Worm (Caenorhabditis elegans) whole organism, young adult: ENCODE measurements around the gene F01F1.2.

Experiments used
- B0019.2 ChIP-seq: fragments of 200-800 bp; sonication (Bioruptor generic); conservative IDR thresholded peaks from 2 replicates; pipeline ENCODE4 v1.3.6; 2022; ENCODE audit warnings: missing genetic modification reagents, missing genetic modification characterization, missing compliant biosample characterization
- C06A6.2 ChIP-seq: fragments of 200-800 bp; sonication (Bioruptor generic); conservative IDR thresholded peaks from 2 replicates; pipeline ENCODE4 v1.3.6; 2022; ENCODE audit warnings: missing genetic modification characterization, missing compliant biosample characterization
- F23B12.7 ChIP-seq: sonication (generic microtip); optimal IDR thresholded peaks from 2 replicates; lab custom pipeline; 2017; ENCODE audit warnings: missing genetic modification characterization, mild to moderate bottlenecking, missing compliant biosample characterization, antibody characterized with exemption, moderate library complexity; ENCODE audit not compliant: insufficient read depth
- F39B2.1 ChIP-seq: fragments of 200-800 bp; sonication (Bioruptor generic); IDR thresholded peaks from 2 replicates; pipeline ENCODE4 v1.3.6; 2022; ENCODE audit warnings: missing genetic modification reagents, missing genetic modification characterization, missing compliant biosample characterization
- F55B11.4 ChIP-seq: sonication (generic microtip); optimal IDR thresholded peaks from 2 replicates; lab custom pipeline; 2016; ENCODE audit warnings: missing compliant biosample characterization, missing genetic modification characterization, borderline replicate concordance; ENCODE audit not compliant: insufficient read depth
- T26A5.8 ChIP-seq: sonication (generic microtip); optimal IDR thresholded peaks from 2 replicates; lab custom pipeline; 2016; ENCODE audit warnings: missing genetic modification characterization, missing compliant biosample characterization
- Y53F4B.3 ChIP-seq: fragments of 200-800 bp; sonication (Bioruptor generic); IDR thresholded peaks from 2 replicates; pipeline ENCODE4 v1.3.6; 2022; ENCODE audit warnings: missing genetic modification reagents, missing genetic modification characterization, missing compliant biosample characterization
- ZK185.1 ChIP-seq: sonication (generic microtip); optimal IDR thresholded peaks from 2 replicates; lab custom pipeline; 2016; ENCODE audit warnings: mild to moderate bottlenecking, missing genetic modification characterization, missing compliant biosample characterization; ENCODE audit not compliant: poor library complexity, severe bottlenecking
- akir-1 ChIP-seq: fragments of 200-800 bp; sonication (Bioruptor generic); optimal IDR thresholded peaks from 2 replicates; lab custom pipeline; 2018; ENCODE audit warnings: mild to moderate bottlenecking, missing genetic modification characterization, moderate library complexity, missing compliant biosample characterization
- cebp-1 ChIP-seq, 2 experiments: fragments of 200-800 bp in 1 of 2; sonication (Bioruptor generic) in 1 of 2; sonication (generic microtip) in 1 of 2; IDR thresholded peaks in 1 of 2; optimal IDR thresholded peaks in 1 of 2; 2 replicates each; pipeline versions ENCODE4 v1.3.6 to Lab custom; 2017 to 2022; ENCODE audit warnings: missing compliant biosample characterization in 2 of 2, missing genetic modification characterization in 2 of 2, mild to moderate bottlenecking in 1 of 2, missing genetic modification reagents in 1 of 2, moderate library complexity in 1 of 2
- cebp-2 ChIP-seq: fragments of 200-800 bp; sonication (Bioruptor generic); IDR thresholded peaks from 2 replicates; pipeline ENCODE4 v1.3.6; 2022; ENCODE audit warnings: missing genetic modification characterization, missing compliant biosample characterization
- ceh-27 ChIP-seq: fragments of 200-800 bp; sonication (Bioruptor generic); optimal IDR thresholded peaks from 2 replicates; lab custom pipeline; 2018; ENCODE audit warnings: mild to moderate bottlenecking, missing genetic modification characterization, moderate library complexity, missing compliant biosample characterization
- dox-1 ChIP-seq: fragments of 200-800 bp; sonication (Bioruptor generic); IDR thresholded peaks from 2 replicates; pipeline ENCODE4 v1.3.6; 2022; ENCODE audit warnings: missing genetic modification reagents, missing genetic modification characterization, missing compliant biosample characterization
- efl-1 ChIP-seq: fragments of 150-350 bp; optimal IDR thresholded peaks from 2 replicates; lab custom pipeline; 2014; ENCODE audit warnings: missing biosample characterization, missing genetic modification reagents, missing genetic modification characterization
- egl-44 ChIP-seq: fragments of 200-800 bp; sonication (Bioruptor generic); IDR thresholded peaks from 2 replicates; pipeline ENCODE4 v1.3.6; 2022; ENCODE audit warnings: missing genetic modification reagents, missing genetic modification characterization, missing compliant biosample characterization
- ets-4 ChIP-seq: fragments of 200-800 bp; sonication (Bioruptor generic); optimal IDR thresholded peaks from 2 replicates; lab custom pipeline; 2018; ENCODE audit warnings: mild to moderate bottlenecking, missing genetic modification characterization, missing compliant biosample characterization
- hlh-12 ChIP-seq: sonication (generic microtip); optimal IDR thresholded peaks from 2 replicates; lab custom pipeline; 2016; ENCODE audit warnings: missing genetic modification characterization, missing compliant biosample characterization
- hlh-26 ChIP-seq: fragments of 200-800 bp; sonication (Bioruptor generic); conservative IDR thresholded peaks from 2 replicates; pipeline ENCODE4 v1.3.6; 2022; ENCODE audit warnings: missing genetic modification reagents, missing genetic modification characterization, missing compliant biosample characterization
- hmg-1.2 ChIP-seq: fragments of 200-800 bp; sonication (Bioruptor generic); IDR thresholded peaks from 2 replicates; pipeline ENCODE4 v1.3.6; 2022; ENCODE audit warnings: missing genetic modification reagents, missing genetic modification characterization, missing compliant biosample characterization
- hmg-20 ChIP-seq: fragments of 200-800 bp; sonication (Bioruptor generic); IDR thresholded peaks from 2 replicates; pipeline ENCODE4 v1.3.6; 2022; ENCODE audit warnings: missing genetic modification reagents, missing genetic modification characterization, missing compliant biosample characterization
- hrde-1 ChIP-seq: sonication (generic microtip); optimal IDR thresholded peaks from 2 replicates; lab custom pipeline; 2016; ENCODE audit warnings: missing genetic modification characterization, mild to moderate bottlenecking, missing compliant biosample characterization, moderate library complexity, missing genotype, missing genetic modification reagents, borderline replicate concordance
- lin-54 ChIP-seq: fragments of 200-800 bp; sonication (Bioruptor generic); optimal IDR thresholded peaks from 2 replicates; lab custom pipeline; 2018; ENCODE audit warnings: mild to moderate bottlenecking, missing genetic modification characterization, missing compliant biosample characterization
- lsl-1 ChIP-seq: fragments of 200-800 bp; sonication (Bioruptor generic); optimal IDR thresholded peaks from 2 replicates; lab custom pipeline; 2018; ENCODE audit warnings: mild to moderate bottlenecking, missing genetic modification characterization, moderate library complexity, missing compliant biosample characterization
- madf-6 ChIP-seq: fragments of 200-800 bp; sonication (Bioruptor generic); IDR thresholded peaks from 2 replicates; pipeline ENCODE4 v1.3.6; 2022; ENCODE audit warnings: missing genetic modification reagents, missing genetic modification characterization, missing compliant biosample characterization
- madf-8 ChIP-seq: fragments of 200-800 bp; sonication (Bioruptor generic); conservative IDR thresholded peaks from 2 replicates; pipeline ENCODE4 v1.3.6; 2022; ENCODE audit warnings: missing genetic modification reagents, missing genetic modification characterization, missing compliant biosample characterization
- nhr-27 ChIP-seq: fragments of 200-800 bp; sonication (Bioruptor generic); optimal IDR thresholded peaks from 2 replicates; lab custom pipeline; 2018; ENCODE audit warnings: mild to moderate bottlenecking, missing genetic modification characterization, moderate library complexity, missing compliant biosample characterization
- nhr-80 ChIP-seq: sonication (generic microtip); optimal IDR thresholded peaks from 2 replicates; lab custom pipeline; 2016; ENCODE audit warnings: missing genetic modification characterization, missing compliant biosample characterization
- pbrm-1 ChIP-seq: fragments of 200-800 bp; sonication (Bioruptor generic); IDR thresholded peaks from 2 replicates; pipeline ENCODE4 v1.3.6; 2022; ENCODE audit warnings: missing genetic modification reagents, missing genetic modification characterization, missing compliant biosample characterization
- repo-1 ChIP-seq: sonication (generic microtip); optimal IDR thresholded peaks from 2 replicates; lab custom pipeline; 2017; ENCODE audit warnings: mild to moderate bottlenecking, missing genetic modification characterization, missing compliant biosample characterization
- snpc-1.3 ChIP-seq: sonication (generic microtip); optimal IDR thresholded peaks from 2 replicates; lab custom pipeline; 2017; ENCODE audit warnings: missing genetic modification characterization, mild to moderate bottlenecking, missing compliant biosample characterization, antibody characterized with exemption, moderate library complexity, missing genotype, missing genetic modification reagents; ENCODE audit not compliant: insufficient read depth
- zfh-2 ChIP-seq: fragments of 200-800 bp; sonication (Bioruptor generic); conservative IDR thresholded peaks from 2 replicates; pipeline ENCODE4 v1.3.6; 2022; ENCODE audit warnings: missing genetic modification reagents, missing genetic modification characterization, missing compliant biosample characterization
- ztf-26 ChIP-seq: sonication (generic microtip); optimal IDR thresholded peaks from 2 replicates; lab custom pipeline; 2017; ENCODE audit warnings: missing genetic modification characterization, missing compliant biosample characterization
- ztf-28 ChIP-seq: fragments of 200-800 bp; sonication (Bioruptor generic); IDR thresholded peaks from 2 replicates; pipeline ENCODE4 v1.3.6; 2022; ENCODE audit warnings: missing genetic modification reagents, missing genetic modification characterization, missing compliant biosample characterization
- ztf-3 ChIP-seq: fragments of 200-800 bp; sonication (Bioruptor generic); optimal IDR thresholded peaks from 2 replicates; lab custom pipeline; 2018; ENCODE audit warnings: mild to moderate bottlenecking, missing genetic modification characterization, missing compliant biosample characterization

The F01F1.2 gene

DNA sequence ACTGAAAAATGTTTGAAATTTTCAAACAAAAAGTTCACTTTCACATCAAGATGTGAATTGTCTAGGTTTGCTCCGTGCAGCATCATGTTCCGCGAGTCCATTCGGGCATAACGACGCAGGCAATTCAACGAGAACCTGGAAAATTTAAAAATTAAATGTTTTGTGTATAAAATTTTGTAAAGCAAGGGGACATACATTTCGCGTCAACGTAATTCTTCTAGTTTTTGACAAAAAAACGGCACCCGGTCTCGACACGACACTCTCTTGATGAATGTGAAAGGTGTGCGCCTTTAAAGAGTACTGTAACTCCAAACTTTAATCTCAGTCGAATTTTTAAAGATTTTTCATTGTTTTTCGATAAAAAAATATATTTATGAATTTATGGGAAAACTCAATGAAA lies 44.3 kb upstream of the F01F1.2 start, which contains the start of gene R12B2.6:
Gene R12B2.6, minus strand, starts transcription at position 101 of the 400 bp plus-strand sequence.
- TF ChIP-seq repo-1 (tag; lab: Kevin White, UChicago) (no peak), lsl-1 (peak; percentile 52)
- TF ChIP-seq, all 124 proteins: peak for 1

DNA sequence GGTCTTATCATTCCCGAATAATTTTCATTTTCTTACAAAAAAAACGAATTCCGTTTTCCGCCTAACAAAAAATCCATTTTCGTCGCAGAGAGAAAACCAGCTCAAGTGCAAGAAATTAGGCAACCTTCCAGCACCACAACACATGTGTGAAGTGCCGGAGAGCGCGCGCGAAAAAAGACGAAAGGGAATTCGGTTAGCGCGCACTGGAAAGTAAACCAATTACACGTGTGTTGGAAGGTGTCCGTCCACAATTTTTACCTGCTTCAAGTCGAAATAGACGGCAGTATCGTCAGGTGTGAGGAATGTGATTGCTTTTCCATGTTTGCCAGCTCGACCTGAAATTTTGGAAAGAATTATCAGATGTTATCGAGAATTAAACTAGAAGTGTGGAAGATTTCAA lies 43.7 kb upstream of the F01F1.2 start:
- TF ChIP-seq dox-1 (GFP tag; lab: Robert Waterston, UW) (no peak), ceh-27 (GFP tag; lab: Kevin White, UChicago) (no peak), B0019.2 (no peak), egl-44 (no peak), efl-1 (peak; percentile 50), F23B12.7 (tag; lab: Kevin White, UChicago) (no peak), akir-1 (no peak), hrde-1 (no peak), hlh-12 (tag; lab: Kevin White, UChicago) (no peak), madf-8 (GFP tag; lab: Robert Waterston, UW) (peak; percentile 22; the same call in 1 of the 2 replicates), ets-4 (GFP tag; lab: Kevin White, UChicago) (no peak), F55B11.4 (tag; lab: Kevin White, UChicago) (no peak), madf-6 (GFP tag; lab: Robert Waterston, UW) (peak; percentile 42; the same call in 1 of the 2 replicates), hmg-20 (no peak), hmg-1.2 (GFP tag; lab: Robert Waterston, UW) (no peak)

DNA sequence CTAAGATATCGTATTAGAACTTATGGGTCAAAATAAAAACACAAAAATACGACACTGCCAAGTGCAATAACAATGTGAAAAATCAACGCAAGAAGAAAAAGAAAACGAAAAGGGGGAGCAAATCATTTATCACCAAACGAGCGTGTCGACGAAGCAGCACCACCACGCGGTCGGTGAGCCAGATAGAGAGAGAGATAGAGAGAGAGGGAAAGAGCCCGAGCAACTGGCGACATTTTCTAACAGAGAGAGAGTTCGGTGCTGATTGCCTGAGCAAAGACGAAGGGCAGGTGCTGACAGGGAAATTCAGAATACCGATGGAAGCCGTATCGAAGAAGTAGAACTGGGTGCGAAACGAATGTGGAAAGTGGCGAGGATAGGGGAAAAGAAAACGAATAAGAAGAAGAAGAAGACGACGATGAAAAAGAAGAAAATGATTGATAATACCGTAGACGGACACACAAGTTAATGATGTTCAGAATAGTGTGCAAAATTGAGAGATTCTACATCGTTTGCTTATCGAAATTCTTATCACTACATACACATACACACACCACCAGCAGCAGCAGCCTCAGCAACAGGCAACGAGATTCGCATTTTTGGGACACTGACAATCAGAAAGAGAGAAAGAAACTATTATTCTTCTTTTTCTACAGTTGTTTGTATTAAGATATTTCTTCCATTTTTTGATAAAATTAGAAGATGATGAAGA lies 43.0 kb upstream of the F01F1.2 start:
- TF ChIP-seq ztf-3 (GFP tag; lab: Kevin White, UChicago) (no peak), zfh-2 (GFP tag; lab: Robert Waterston, UW) (peak; percentile 69), cebp-2 (no peak), pbrm-1 (GFP tag; lab: Robert Waterston, UW) (no peak), lin-54 (GFP tag; lab: Kevin White, UChicago) (peak; percentile 8), ztf-26 (tag; lab: Kevin White, UChicago) (peak; percentile 35), T26A5.8 (tag; lab: Kevin White, UChicago) (no peak), Y53F4B.3 (GFP tag; lab: Robert Waterston, UW) (no peak), F39B2.1 (GFP tag; lab: Robert Waterston, UW) (no peak), dox-1 (GFP tag; lab: Robert Waterston, UW) (0 out of 2 replicates have a peak, but pooled peaks have one; percentile 17), nhr-80 (peak; percentile 87), ceh-27 (GFP tag; lab: Kevin White, UChicago) (no peak), cebp-1 (GFP tag; IDR thresholded peaks at IDR 0.05; lab: Robert Waterston, UW) (no peak), cebp-1 (tag; optimal IDR thresholded peaks at IDR 0.05; lab: Kevin White, UChicago) (peak; percentile 24), ets-4 (GFP tag; lab: Kevin White, UChicago) (no peak), hlh-26 (GFP tag; lab: Robert Waterston, UW) (no peak), ztf-28 (GFP tag; lab: Robert Waterston, UW) (no peak), nhr-27 (tag; lab: Kevin White, UChicago) (no peak), ZK185.1 (tag; lab: Kevin White, UChicago) (peak; percentile 36), snpc-1.3 (tag; lab: Kevin White, UChicago) (no peak), C06A6.2 (GFP tag; lab: Robert Waterston, UW) (no peak)
